Fruit fly (Drosophila melanogaster): Measurements from ENCODE around the gene Srx.

The Srx gene

dm6 chrX:17875014-17875589, 18.3 kb downstream of the Srx start:
- TF ChIP-seq foxo (GFP tag; optimal IDR thresholded peaks at IDR 0.05) (peak in 1 of 2 experiments; percentile 49), Mio (GFP tag; optimal IDR thresholded peaks at IDR 0.05) (no peak), N (GFP tag; optimal IDR thresholded peaks at IDR 0.05) (no peak), Hnf4 (GFP tag; optimal IDR thresholded peaks at IDR 0.05) (no peak), sv (GFP tag; optimal IDR thresholded peaks at IDR 0.05) (no peak), Sp1 (GFP tag; optimal IDR thresholded peaks at IDR 0.05) (no peak), CG32264 (GFP tag; optimal IDR thresholded peaks at IDR 0.05) (no peak), br (GFP tag; optimal IDR thresholded peaks at IDR 0.05) (no peak), sage (GFP tag; optimal IDR thresholded peaks at IDR 0.05) (no peak), psq (GFP tag; optimal IDR thresholded peaks at IDR 0.05) (peak; percentile 27), Hr83 (GFP tag; optimal IDR thresholded peaks at IDR 0.05; ENCODE audit: poor library complexity, severe bottlenecking) (no peak), woc (GFP tag; optimal IDR thresholded peaks at IDR 0.05) (no peak), fru (GFP tag; optimal IDR thresholded peaks at IDR 0.05) (peak; percentile 10), pan (optimal IDR thresholded peaks at IDR 0.05) (no peak), tai (GFP tag; optimal IDR thresholded peaks at IDR 0.05) (no peak), Abd-B (GFP tag; optimal IDR thresholded peaks at IDR 0.05) (no peak), Rel (GFP tag; optimal IDR thresholded peaks at IDR 0.05) (no peak), Rel (tag; optimal IDR thresholded peaks at IDR 0.05) (peak; percentile 80), h (GFP tag; optimal IDR thresholded peaks at IDR 0.05) (peak; percentile 2)

DNA sequence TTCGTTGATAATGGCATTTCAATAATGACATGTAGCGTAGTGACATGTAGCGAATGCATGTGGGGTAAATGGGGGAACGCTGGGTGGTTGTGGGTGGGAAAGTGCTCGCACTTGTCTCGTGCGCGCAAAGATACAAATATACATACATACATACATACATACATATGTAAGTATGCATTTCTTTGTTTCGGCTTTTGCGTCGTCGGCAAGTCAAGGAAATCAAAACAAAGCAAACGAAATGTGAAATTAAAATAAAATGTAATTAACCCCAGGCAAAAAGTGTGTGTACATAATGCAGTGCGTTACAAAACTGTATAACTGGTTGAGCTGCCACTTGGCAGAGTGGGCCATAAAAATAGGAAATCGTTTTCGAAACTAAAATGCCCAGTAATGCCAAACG, 18.9 kb downstream of the Srx start:
- no peak for TF ChIP-seq Rel (GFP tag; optimal IDR thresholded peaks at IDR 0.05)
- TF ChIP-seq Rel (tag; optimal IDR thresholded peaks at IDR 0.05) = peak; percentile 1
- no peak for TF ChIP-seq Hr83 (GFP tag; optimal IDR thresholded peaks at IDR 0.05; ENCODE audit: poor library complexity, severe bottlenecking)

DNA sequence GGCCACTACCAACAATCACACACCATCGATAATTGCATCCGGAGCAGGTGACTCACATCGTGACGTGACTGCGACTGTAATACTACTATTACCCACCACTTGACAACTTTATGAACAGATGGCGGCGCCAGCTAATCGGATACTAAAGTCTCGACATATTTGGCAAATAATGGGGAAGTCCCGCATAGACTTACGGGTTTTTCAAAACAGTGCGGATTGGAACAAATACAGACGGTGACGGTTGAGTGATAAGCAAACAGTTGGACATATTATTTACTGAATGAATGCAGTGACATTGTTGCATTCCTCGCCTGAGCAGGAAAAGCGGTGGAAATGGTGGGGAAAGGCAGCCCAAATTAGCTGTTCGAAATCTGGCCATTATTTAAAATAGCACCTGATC, 19.7 kb downstream of the Srx start:
- TF ChIP-seq N (GFP tag; optimal IDR thresholded peaks at IDR 0.05) (no peak), Rel (GFP tag; optimal IDR thresholded peaks at IDR 0.05) (no peak), Rel (tag; optimal IDR thresholded peaks at IDR 0.05) (peak; percentile 96)

dm6 chrX:17877974-17878373, 21.2 kb downstream of the Srx start:
- TF ChIP-seq Dif (GFP tag; optimal IDR thresholded peaks at IDR 0.05; ENCODE audit: partially characterized antibody) (no peak), Rel (GFP tag; optimal IDR thresholded peaks at IDR 0.05) (no peak), Rel (tag; optimal IDR thresholded peaks at IDR 0.05) (peak; percentile 56), foxo (GFP tag; optimal IDR thresholded peaks at IDR 0.05) (no peak)

DNA sequence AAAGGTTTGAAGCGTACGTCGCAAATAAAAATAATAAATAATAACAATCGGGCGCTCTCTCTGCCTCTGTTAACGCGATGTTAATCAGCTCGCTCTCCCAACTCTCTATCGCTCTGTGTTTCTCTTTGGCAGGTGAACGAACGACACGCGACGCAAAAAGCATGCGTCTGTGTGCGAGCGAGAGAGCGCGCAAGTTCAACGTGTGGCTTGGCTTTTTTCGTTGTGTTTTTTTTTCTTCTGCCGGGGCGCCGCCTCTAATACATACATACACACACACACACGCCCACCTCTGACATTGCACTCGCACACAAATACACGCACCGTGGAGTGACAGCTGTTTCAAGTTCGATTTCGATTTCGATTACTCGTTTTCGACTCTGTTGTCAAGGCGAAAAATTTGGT, 21.9 kb downstream of the Srx start:
- TF ChIP-seq HLH106 (tag; optimal IDR thresholded peaks at IDR 0.05) = no peak
- no peak for TF ChIP-seq tai (GFP tag; optimal IDR thresholded peaks at IDR 0.05)
- TF ChIP-seq Myc (optimal IDR thresholded peaks at IDR 0.05) = no peak
- TF ChIP-seq ey (GFP tag; optimal IDR thresholded peaks at IDR 0.05) = no peak
- no peak for TF ChIP-seq Hnf4 (GFP tag; optimal IDR thresholded peaks at IDR 0.05)
- peak; percentile 40 for TF ChIP-seq Vsx2 (GFP tag; optimal IDR thresholded peaks at IDR 0.05; ENCODE audit: partially characterized antibody)
- no peak for TF ChIP-seq Jra (GFP tag; optimal IDR thresholded peaks at IDR 0.05)
- TF ChIP-seq CG32264 (GFP tag; optimal IDR thresholded peaks at IDR 0.05) = no peak
- TF ChIP-seq psq (GFP tag; optimal IDR thresholded peaks at IDR 0.05) = no peak
- TF ChIP-seq OdsH (GFP tag; optimal IDR thresholded peaks at IDR 0.05) = no peak
- peak; percentile 31 to 68 for TF ChIP-seq dl (GFP tag; optimal IDR thresholded peaks at IDR 0.05; ENCODE audit: insufficient read depth in 1 of 2, partially characterized antibody in 2 of 2)
- no peak for TF ChIP-seq dsf (GFP tag; optimal IDR thresholded peaks at IDR 0.05; ENCODE audit: borderline replicate concordance)
- TF ChIP-seq usp (GFP tag; optimal IDR thresholded peaks at IDR 0.05) = no peak
- peak; percentile 92 for TF ChIP-seq Dif (GFP tag; optimal IDR thresholded peaks at IDR 0.05; ENCODE audit: partially characterized antibody)
- TF ChIP-seq Hr83 (GFP tag; optimal IDR thresholded peaks at IDR 0.05; ENCODE audit: poor library complexity, severe bottlenecking) = peak; percentile 68
- no peak for TF ChIP-seq GATAd (GFP tag; optimal IDR thresholded peaks at IDR 0.05)
- TF ChIP-seq brk (GFP tag; optimal IDR thresholded peaks at IDR 0.05) = peak; percentile 6
- TF ChIP-seq dmrt93B (GFP tag; optimal IDR thresholded peaks at IDR 0.05) = no peak
- peak; percentile 94 for TF ChIP-seq jim (GFP tag; optimal IDR thresholded peaks at IDR 0.05)
- TF ChIP-seq N (GFP tag; optimal IDR thresholded peaks at IDR 0.05) = no peak
- no peak for TF ChIP-seq br (GFP tag; optimal IDR thresholded peaks at IDR 0.05)
- TF ChIP-seq pan (optimal IDR thresholded peaks at IDR 0.05) = no peak
- TF ChIP-seq lola (GFP tag; optimal IDR thresholded peaks at IDR 0.05) = no peak
- peak; percentile 72 for TF ChIP-seq h (GFP tag; optimal IDR thresholded peaks at IDR 0.05)
- TF ChIP-seq rgr (GFP tag; optimal IDR thresholded peaks at IDR 0.05) = no peak
- no peak for TF ChIP-seq sv (GFP tag; optimal IDR thresholded peaks at IDR 0.05)
- TF ChIP-seq Abd-B (GFP tag; optimal IDR thresholded peaks at IDR 0.05) = no peak
- no peak for TF ChIP-seq Mio (GFP tag; optimal IDR thresholded peaks at IDR 0.05)
- TF ChIP-seq CrebA (GFP tag; optimal IDR thresholded peaks at IDR 0.05; ENCODE audit: borderline replicate concordance) = peak; percentile 79
- peak; percentile 67 for TF ChIP-seq sage (GFP tag; optimal IDR thresholded peaks at IDR 0.05)
- no peak for TF ChIP-seq Dfd (GFP tag; optimal IDR thresholded peaks at IDR 0.05)
- no peak for TF ChIP-seq woc (GFP tag; optimal IDR thresholded peaks at IDR 0.05)
- no peak for TF ChIP-seq CG9705 (GFP tag; optimal IDR thresholded peaks at IDR 0.05)
- TF ChIP-seq Rel (GFP tag; optimal IDR thresholded peaks at IDR 0.05) = peak; percentile 26
- peak; percentile 43 for TF ChIP-seq Rel (tag; optimal IDR thresholded peaks at IDR 0.05)
- no peak for TF ChIP-seq fru (GFP tag; optimal IDR thresholded peaks at IDR 0.05)
- TF ChIP-seq foxo (GFP tag; optimal IDR thresholded peaks at IDR 0.05) = no peak
- peak; percentile 11 for TF ChIP-seq Sp1 (GFP tag; optimal IDR thresholded peaks at IDR 0.05)
